Fruit fly (Drosophila melanogaster): ENCODE measurements around the gene Nipsnap.

The Nipsnap gene

dm6 chrX:16103482-16103881 is 30.1 kb upstream of the Nipsnap start (continued):
- TF ChIP-seq Bteb2 (GFP tag; optimal IDR thresholded peaks at IDR 0.05) (peak; percentile 10), E2f2 (GFP tag; IDR thresholded peaks at IDR 0.05) (0 out of 2 replicates have a peak, but pooled peaks have one; percentile 32), ara (GFP tag; IDR thresholded peaks at IDR 0.05) (peak; percentile 64), Antp (GFP tag; optimal IDR thresholded peaks at IDR 0.05) (peak; percentile 24), lmd (GFP tag; IDR thresholded peaks at IDR 0.05) (peak; percentile 56), bab2 (GFP tag; optimal IDR thresholded peaks at IDR 0.05) (peak; percentile 47), E2f1 (GFP tag; IDR thresholded peaks at IDR 0.05) (0 out of 2 replicates have a peak, but pooled peaks have one; percentile 30), CG31388 (GFP tag; optimal IDR thresholded peaks at IDR 0.05) (no peak), slbo (GFP tag; IDR thresholded peaks at IDR 0.05) (peak; percentile 65), YL-1 (GFP tag; optimal IDR thresholded peaks at IDR 0.05) (no peak), esg (GFP tag; conservative IDR thresholded peaks at IDR 0.05) (peak; percentile 28; the same call in 1 of the 2 replicates), pros (GFP tag; optimal IDR thresholded peaks at IDR 0.05) (no peak), sisA (GFP tag; IDR thresholded peaks at IDR 0.05) (peak; percentile 66; the same call in 1 of the 2 replicates), CG1233 (GFP tag; optimal IDR thresholded peaks at IDR 0.05) (peak; percentile 47), fd96Cb (tag; optimal IDR thresholded peaks at IDR 0.05) (peak; percentile 29), CG3163 (GFP tag; optimal IDR thresholded peaks at IDR 0.05) (no peak), dmrt11E (tag; optimal IDR thresholded peaks at IDR 0.05) (no peak), Mad (GFP tag; optimal IDR thresholded peaks at IDR 0.05) (no peak), corto (GFP tag; optimal IDR thresholded peaks at IDR 0.05) (peak; percentile 40), CG15514 (GFP tag; optimal IDR thresholded peaks at IDR 0.05) (peak; percentile 12), sob (GFP tag; IDR thresholded peaks at IDR 0.05) (0 out of 2 replicates have a peak, but pooled peaks have one; percentile 8), otp (GFP tag; IDR thresholded peaks at IDR 0.05) (peak; percentile 50; the same call in 1 of the 3 replicates), Rfx (GFP tag; IDR thresholded peaks at IDR 0.05) (peak; percentile 63), CG1647 (GFP tag; optimal IDR thresholded peaks at IDR 0.05) (peak; percentile 12), az2 (GFP tag; optimal IDR thresholded peaks at IDR 0.05) (peak; percentile 54), Dll (GFP tag; IDR thresholded peaks at IDR 0.05; ENCODE audit: partially characterized antibody) (no peak), Hmx (GFP tag; optimal IDR thresholded peaks at IDR 0.05) (peak; percentile 21), Chrac-16 (GFP tag; optimal IDR thresholded peaks at IDR 0.05) (peak; percentile 30), sens (GFP tag) (peak; percentile 95), CG14441 (GFP tag; IDR thresholded peaks at IDR 0.05) (peak; percentile 56), ewg (GFP tag; optimal IDR thresholded peaks at IDR 0.05) (no peak), CG34422 (GFP tag; IDR thresholded peaks at IDR 0.05) (0 out of 3 replicates have a peak, but pooled peaks have one; percentile 62), CG8924 (tag; optimal IDR thresholded peaks at IDR 0.05) (no peak), br (optimal IDR thresholded peaks at IDR 0.05) (no peak), hkb (optimal IDR thresholded peaks at IDR 0.05) (no peak), hkb (GFP tag; IDR thresholded peaks at IDR 0.05) (peak; percentile 57), ap (GFP tag; IDR thresholded peaks at IDR 0.05) (0 out of 2 replicates have a peak, but pooled peaks have one; percentile 31), CG2199 (GFP tag; IDR thresholded peaks at IDR 0.05) (0 out of 3 replicates have a peak, but pooled peaks have one; percentile 34), Ets65A (GFP tag) (peak; percentile 78), Hr51 (GFP tag; optimal IDR thresholded peaks at IDR 0.05) (peak in 1 of 2 experiments; percentile 54), CG9727 (GFP tag; optimal IDR thresholded peaks at IDR 0.05) (peak; percentile 56), Gug (GFP tag; IDR thresholded peaks at IDR 0.05) (peak; percentile 25; the same call in 1 of the 4 replicates), ind (GFP tag; optimal IDR thresholded peaks at IDR 0.05) (peak; percentile 41), CG32532 (GFP tag; IDR thresholded peaks at IDR 0.05) (peak; percentile 59; the same call in 1 of the 2 replicates), dysf (GFP tag; IDR thresholded peaks at IDR 0.05) (peak; percentile 56; the same call in 2 of the 3 replicates), hth (optimal IDR thresholded peaks at IDR 0.05) (no peak), jigr1 (GFP tag; IDR thresholded peaks at IDR 0.05) (no peak), vvl (GFP tag; IDR thresholded peaks at IDR 0.05) (peak; percentile 77), cwo (GFP tag; optimal IDR thresholded peaks at IDR 0.05) (no peak), Ptx1 (GFP tag; IDR thresholded peaks at IDR 0.05) (peak; percentile 77), Six4 (GFP tag; optimal IDR thresholded peaks at IDR 0.05) (peak; percentile 5), gcm2 (GFP tag; optimal IDR thresholded peaks at IDR 0.05) (peak; percentile 6), slp2 (GFP tag; optimal IDR thresholded peaks at IDR 0.05) (peak; percentile 42)

Data from whole organism, embryonic.